Worm (Caenorhabditis elegans) whole organism, late embryonic: ENCODE results near the gene C30A5.16.

Experiments used
- ceh-2 ChIP-seq: sonication (generic microtip); optimal IDR thresholded peaks from 2 replicates; lab custom pipeline; 2016; ENCODE audit warnings: missing genotype, missing genetic modification characterization, missing compliant biosample characterization
- ets-4 ChIP-seq: sonication (generic microtip); optimal IDR thresholded peaks from 2 replicates; lab custom pipeline; 2016; ENCODE audit warnings: missing genetic modification characterization, missing compliant biosample characterization
- nhr-232 ChIP-seq: sonication (generic microtip); optimal IDR thresholded peaks from 2 replicates; lab custom pipeline; 2016; ENCODE audit warnings: missing genetic modification characterization, missing compliant biosample characterization

ce11 chrIII:8254938-8255337, 36.9 kb downstream of the C30A5.16 start, which contains the start of gene F09G8.5:
- no peak for TF ChIP-seq nhr-232 (tag; lab: Kevin White, UChicago)
- TF ChIP-seq ets-4 (tag; lab: Kevin White, UChicago), result no peak
- TF ChIP-seq ceh-2 (tag; lab: Kevin White, UChicago), result no peak
